Worm (Caenorhabditis elegans) whole organism, early embryonic: ENCODE measurements around the gene rbm-39.

Source experiments
- B0310.2 ChIP-seq: sonication (generic microtip); optimal IDR thresholded peaks from 2 replicates; lab custom pipeline; 2016; ENCODE audit warnings: mild to moderate bottlenecking, missing genetic modification characterization, missing compliant biosample characterization
- F13C5.2 ChIP-seq: sonication (generic microtip); optimal IDR thresholded peaks from 2 replicates; lab custom pipeline; 2017; ENCODE audit warnings: mild to moderate bottlenecking, missing genetic modification characterization, inconsistent platforms, missing compliant biosample characterization
- aly-1 ChIP-seq: sonication (generic microtip); optimal IDR thresholded peaks from 2 replicates; lab custom pipeline; 2016; ENCODE audit warnings: missing genetic modification characterization, missing compliant biosample characterization
- ama-1 ChIP-seq: fragments of 150-350 bp; optimal IDR thresholded peaks from 2 replicates; lab custom pipeline; 2014
- ceh-36 ChIP-seq: sonication (generic microtip); optimal IDR thresholded peaks from 2 replicates; lab custom pipeline; 2016; ENCODE audit warnings: missing genetic modification characterization, inconsistent platforms, missing compliant biosample characterization
- ets-7 ChIP-seq: sonication (generic microtip); optimal IDR thresholded peaks from 2 replicates; lab custom pipeline; 2016; ENCODE audit warnings: missing genotype, missing genetic modification characterization, missing compliant biosample characterization
- flt-1 ChIP-seq: fragments of 200-800 bp; sonication (Bioruptor generic); IDR thresholded peaks from 2 replicates; pipeline ENCODE4 v1.3.6; 2022; ENCODE audit warnings: missing genetic modification characterization, missing compliant biosample characterization
- hmbx-1 ChIP-seq: sonication (generic microtip); optimal IDR thresholded peaks from 2 replicates; lab custom pipeline; 2016; ENCODE audit warnings: mild to moderate bottlenecking, missing genetic modification characterization, missing compliant biosample characterization
- hmg-4 ChIP-seq: fragments of 200-800 bp; sonication (Bioruptor generic); optimal IDR thresholded peaks from 2 replicates; lab custom pipeline; 2018; ENCODE audit warnings: mild to moderate bottlenecking, missing genetic modification characterization, missing compliant biosample characterization
- hnd-1 ChIP-seq: sonication (generic microtip); optimal IDR thresholded peaks from 2 replicates; lab custom pipeline; 2016; ENCODE audit warnings: missing genetic modification characterization, missing compliant biosample characterization
- pes-1 ChIP-seq: fragments of 200-800 bp; sonication (Bioruptor generic); IDR thresholded peaks from 2 replicates; pipeline ENCODE4 v1.3.6; 2022; ENCODE audit warnings: missing genetic modification reagents, missing genetic modification characterization, missing compliant biosample characterization
- sea-1 ChIP-seq: fragments of 200-800 bp; sonication (Bioruptor generic); conservative IDR thresholded peaks from 2 replicates; pipeline ENCODE4 v1.3.6; 2022; ENCODE audit warnings: missing genetic modification characterization, missing compliant biosample characterization
- tbx-37 ChIP-seq: fragments of 200-800 bp; sonication (Bioruptor generic); conservative IDR thresholded peaks from 2 replicates; pipeline ENCODE4 v1.3.6; 2022; ENCODE audit warnings: missing genetic modification reagents, missing genetic modification characterization, missing compliant biosample characterization
- tra-4 ChIP-seq: sonication (generic microtip); optimal IDR thresholded peaks from 2 replicates; lab custom pipeline; 2017; ENCODE audit warnings: missing genetic modification characterization, missing compliant biosample characterization

DNA sequence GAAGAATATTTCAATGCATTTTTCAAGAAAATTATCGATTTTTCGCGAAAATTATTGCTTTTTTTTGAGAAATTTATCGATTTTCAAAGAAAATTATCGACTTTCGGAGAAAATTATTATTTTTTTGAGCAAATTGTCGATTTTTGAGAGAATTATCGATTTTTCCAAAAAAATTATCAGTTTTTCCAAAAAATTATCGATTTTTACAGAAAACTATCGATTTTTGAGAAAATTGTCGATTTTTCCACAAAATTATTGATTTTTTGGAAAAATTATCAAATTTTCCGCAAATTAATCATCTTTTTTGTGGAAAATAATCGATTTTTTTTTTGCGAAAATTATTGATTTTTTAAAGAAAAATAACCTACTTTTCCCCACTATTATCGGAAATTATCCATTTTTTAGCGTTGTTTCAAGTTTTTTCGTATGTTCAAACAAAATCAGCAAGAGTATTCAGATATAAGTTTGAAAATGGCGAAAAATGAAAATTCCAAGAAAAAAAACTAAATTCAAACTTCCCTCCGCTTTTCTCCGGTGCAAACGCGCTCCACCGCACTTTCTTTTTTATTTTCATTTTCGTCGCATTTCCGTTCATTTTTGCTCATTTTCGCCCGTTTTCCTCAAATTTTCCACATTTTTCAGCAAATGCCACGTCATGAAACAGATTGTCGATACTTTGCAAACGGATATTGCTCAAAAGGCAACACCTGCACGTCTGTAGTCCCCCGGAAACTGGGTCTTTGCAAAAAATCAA lies 20.6 kb upstream of the rbm-39 start, which contains the start of gene lep-2:
- TF ChIP-seq ama-1 (no peak), sea-1 (no peak), hmg-4 (GFP tag; lab: Kevin White, UChicago) (no peak), flt-1 (GFP tag; lab: Robert Waterston, UW) (no peak), hnd-1 (tag; lab: Kevin White, UChicago) (no peak), pes-1 (no peak), hmbx-1 (tag; lab: Kevin White, UChicago) (no peak), F13C5.2 (no peak), aly-1 (tag; lab: Kevin White, UChicago) (no peak), ceh-36 (tag; lab: Kevin White, UChicago) (no peak), tra-4 (tag; lab: Kevin White, UChicago) (no peak), ets-7 (tag; lab: Kevin White, UChicago) (no peak), B0310.2 (no peak), tbx-37 (GFP tag; lab: Robert Waterston, UW) (no peak)
